Worm (Caenorhabditis elegans): ENCODE results near the gene Y42G9A.1.

- TF ChIP-seq sem-4 (tag; optimal IDR thresholded peaks at IDR 0.05) = no peak
- no peak for TF ChIP-seq alr-1 (tag; optimal IDR thresholded peaks at IDR 0.05)
- TF ChIP-seq zag-1 (tag; optimal IDR thresholded peaks at IDR 0.05) = no peak
- TF ChIP-seq snpc-4 (tag; optimal IDR thresholded peaks at IDR 0.05) = no peak
- TF ChIP-seq nhr-77 (tag; optimal IDR thresholded peaks at IDR 0.05) = no peak
- TF ChIP-seq ZK546.5 (tag; optimal IDR thresholded peaks at IDR 0.05) = no peak
- TF ChIP-seq unc-62 (GFP tag; optimal IDR thresholded peaks at IDR 0.05) = no peak
- TF ChIP-seq lin-13 (GFP tag; optimal IDR thresholded peaks at IDR 0.05) = no peak
- no peak for TF ChIP-seq egl-27 (tag; optimal IDR thresholded peaks at IDR 0.05)
- no peak for TF ChIP-seq nhr-10 (tag; optimal IDR thresholded peaks at IDR 0.05)
- no peak for TF ChIP-seq lin-39 (tag; optimal IDR thresholded peaks at IDR 0.05)
- TF ChIP-seq nhr-12 (tag; optimal IDR thresholded peaks at IDR 0.05) = no peak
These were observed 51.6 kb downstream of the Y42G9A.1 start for ce11 chrIII:6201325-6201724.
